Fruit fly (Drosophila melanogaster): ENCODE data around the gene CG43273.

Gene CG43273

DNA sequence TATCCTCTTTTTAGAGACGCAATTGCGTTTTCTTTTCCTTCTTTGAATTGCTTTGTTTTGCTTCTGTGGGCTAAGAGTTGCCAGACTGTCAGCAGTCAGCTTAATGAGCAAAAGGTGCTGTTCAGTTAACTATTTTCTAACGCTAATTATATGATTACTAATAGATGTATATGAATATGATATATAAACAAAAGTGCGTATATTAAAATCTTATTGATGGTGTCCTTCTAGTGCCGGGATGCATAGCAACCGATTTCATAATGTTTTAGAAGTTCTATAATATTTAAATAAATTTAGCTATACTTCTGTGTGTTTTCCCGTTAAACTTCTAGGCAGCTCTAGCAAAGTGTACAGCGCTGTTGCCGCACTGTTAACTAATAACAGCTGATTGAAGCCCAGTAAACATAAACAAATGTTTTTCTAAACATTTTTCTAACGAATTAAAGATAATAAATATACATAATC, at the start of gene CG43273, which contains the start of gene Kaz:
CG43273 (plus strand) TSS at position 415 of the 465 bp plus-strand sequence.
Kaz (minus strand) TSS at position 73 of the 465 bp plus-strand sequence.
- TF ChIP-seq Ets98B (GFP tag; IDR thresholded peaks at IDR 0.05) (no peak), Pif1A (GFP tag; optimal IDR thresholded peaks at IDR 0.05) (no peak), EcR (GFP tag; optimal IDR thresholded peaks at IDR 0.05) (no peak), CG14655 (GFP tag; optimal IDR thresholded peaks at IDR 0.05) (no peak), CG32121 (GFP tag; IDR thresholded peaks at IDR 0.05) (peak; percentile 14; the same call in 1 of the 2 replicates), CG8301 (tag; optimal IDR thresholded peaks at IDR 0.05) (no peak), CG12605 (GFP tag; IDR thresholded peaks at IDR 0.05) (no peak), CG4496 (GFP tag; IDR thresholded peaks at IDR 0.05) (peak; percentile 52; the same call in 1 of the 3 replicates), CG9948 (tag; optimal IDR thresholded peaks at IDR 0.05) (no peak), CG15710 (tag; optimal IDR thresholded peaks at IDR 0.05) (no peak), gl (tag; optimal IDR thresholded peaks at IDR 0.05) (no peak), CG17806 (tag; optimal IDR thresholded peaks at IDR 0.05) (no peak), fd96Ca (GFP tag; IDR thresholded peaks at IDR 0.05) (no peak), CG10348 (GFP tag; IDR thresholded peaks at IDR 0.05) (no peak)

DNA sequence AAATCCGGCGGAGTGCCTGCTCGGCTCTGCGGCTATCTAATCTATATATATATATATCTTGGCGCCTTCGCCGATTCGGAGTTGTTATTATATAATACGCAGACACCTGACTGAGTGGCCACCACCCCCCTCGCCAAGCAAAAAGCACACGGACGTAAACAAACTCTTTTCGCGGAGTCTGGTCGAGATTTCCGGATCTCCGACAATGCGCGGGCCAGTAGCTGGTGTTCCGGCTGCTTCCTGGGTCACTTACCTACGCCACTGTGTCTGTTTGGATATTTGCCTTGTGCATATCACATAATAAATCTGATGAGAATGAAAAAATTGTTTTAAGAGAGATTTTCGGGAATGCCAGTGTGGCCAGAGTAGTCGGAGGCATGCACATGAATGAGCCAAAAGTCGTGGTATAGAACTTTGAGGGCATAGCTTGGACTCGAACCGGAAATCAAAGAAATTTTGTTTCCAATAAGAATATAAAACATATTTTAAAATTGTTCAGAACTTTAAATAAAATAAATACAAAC, 43.0 kb upstream of the CG43273 start, which contains the start of gene CG5805:
CG5805 (minus strand) TSS at position 380 of the 524 bp plus-strand sequence.
- TF ChIP-seq rn (GFP tag; IDR thresholded peaks at IDR 0.05) (0 out of 2 replicates have a peak, but pooled peaks have one; percentile 7), Snoo (tag; optimal IDR thresholded peaks at IDR 0.05) (peak; percentile 84), CG17806 (tag; optimal IDR thresholded peaks at IDR 0.05) (peak; percentile 16), CG8301 (tag; optimal IDR thresholded peaks at IDR 0.05) (no peak), EcR (GFP tag; optimal IDR thresholded peaks at IDR 0.05) (peak; percentile 56), CG9948 (tag; optimal IDR thresholded peaks at IDR 0.05) (peak; percentile 4), CG15710 (tag; optimal IDR thresholded peaks at IDR 0.05) (peak; percentile 38), Pif1B (GFP tag; optimal IDR thresholded peaks at IDR 0.05) (peak; percentile 24), CG14655 (GFP tag; optimal IDR thresholded peaks at IDR 0.05) (peak; percentile 43), gl (tag; optimal IDR thresholded peaks at IDR 0.05) (peak; percentile 22), CG8159 (tag; optimal IDR thresholded peaks at IDR 0.05) (peak; percentile 50), CG4496 (GFP tag; IDR thresholded peaks at IDR 0.05) (peak; percentile 85), Pif1A (GFP tag; optimal IDR thresholded peaks at IDR 0.05) (peak; percentile 45), CG10348 (GFP tag; IDR thresholded peaks at IDR 0.05) (no peak), CG34367 (tag; optimal IDR thresholded peaks at IDR 0.05) (peak; percentile 57), CG32121 (GFP tag; IDR thresholded peaks at IDR 0.05) (no peak), fd96Ca (GFP tag; IDR thresholded peaks at IDR 0.05) (no peak), Ets98B (GFP tag; IDR thresholded peaks at IDR 0.05) (peak; percentile 47; the same call in 1 of the 2 replicates), CG13204 (GFP tag; optimal IDR thresholded peaks at IDR 0.05) (no peak), D1 (tag; optimal IDR thresholded peaks at IDR 0.05) (no peak), CG12605 (GFP tag; IDR thresholded peaks at IDR 0.05) (peak; percentile 20; the same call in 1 of the 2 replicates)

DNA sequence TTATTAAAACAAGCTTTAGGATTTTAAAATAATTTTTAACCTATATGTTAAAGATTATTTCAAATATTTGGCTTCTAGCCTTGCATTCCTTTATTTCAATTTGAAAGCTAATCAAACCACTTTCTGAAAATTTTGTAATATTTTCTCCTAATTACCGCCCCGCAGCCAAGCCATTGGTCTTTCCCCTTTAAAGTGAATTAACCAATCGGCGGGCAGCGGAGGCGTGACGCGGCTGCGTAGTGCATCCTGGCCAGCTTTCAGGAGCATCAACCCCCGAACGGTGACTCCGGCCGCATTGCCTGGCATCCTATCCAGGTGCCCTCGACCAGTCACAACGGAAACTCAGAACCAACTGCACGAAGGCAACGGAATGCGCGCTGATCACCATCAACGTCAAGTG, 42.4 kb upstream of the CG43273 start, which contains the start of gene Ets96B:
Ets96B (plus strand) TSS at position 321 of the 400 bp plus-strand sequence.
- TF ChIP-seq CG13204 (GFP tag; optimal IDR thresholded peaks at IDR 0.05) (no peak), CG8301 (tag; optimal IDR thresholded peaks at IDR 0.05) (no peak), CG17806 (tag; optimal IDR thresholded peaks at IDR 0.05) (no peak), CG32121 (GFP tag; IDR thresholded peaks at IDR 0.05) (no peak), gl (tag; optimal IDR thresholded peaks at IDR 0.05) (no peak), D1 (tag; optimal IDR thresholded peaks at IDR 0.05) (no peak), Pif1B (GFP tag; optimal IDR thresholded peaks at IDR 0.05) (no peak), Pif1A (GFP tag; optimal IDR thresholded peaks at IDR 0.05) (no peak), CG10348 (GFP tag; IDR thresholded peaks at IDR 0.05) (no peak), rn (GFP tag; IDR thresholded peaks at IDR 0.05) (no peak), CG15710 (tag; optimal IDR thresholded peaks at IDR 0.05) (no peak), CG34367 (tag; optimal IDR thresholded peaks at IDR 0.05) (no peak)

DNA sequence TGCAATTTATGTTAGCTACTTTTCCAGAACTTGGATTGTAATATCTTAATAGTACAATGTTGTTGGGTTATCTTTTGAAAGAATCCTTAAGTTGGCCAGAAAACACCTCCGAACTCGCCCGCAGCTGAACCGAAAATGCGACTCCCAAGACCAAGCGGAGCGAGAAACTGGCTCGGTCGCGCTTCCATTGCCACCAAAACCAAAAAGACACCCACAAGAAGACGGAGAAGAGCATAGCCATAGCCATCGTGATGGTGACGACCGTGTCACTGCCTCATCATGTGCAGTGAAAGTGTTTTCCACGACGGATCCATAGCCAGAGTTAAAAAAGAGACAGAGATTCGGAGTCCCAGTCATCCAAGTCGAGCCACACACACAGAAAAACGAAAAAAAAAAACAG, 40.1 kb upstream of the CG43273 start, which contains the start of gene CG13634:
CG13634 (minus strand) TSS at position 101 of the 400 bp plus-strand sequence.
- no peak for TF ChIP-seq CG14655 (GFP tag; optimal IDR thresholded peaks at IDR 0.05)
- TF ChIP-seq Snoo (tag; optimal IDR thresholded peaks at IDR 0.05) = no peak
- TF ChIP-seq CG4496 (GFP tag; IDR thresholded peaks at IDR 0.05) = no peak

DNA sequence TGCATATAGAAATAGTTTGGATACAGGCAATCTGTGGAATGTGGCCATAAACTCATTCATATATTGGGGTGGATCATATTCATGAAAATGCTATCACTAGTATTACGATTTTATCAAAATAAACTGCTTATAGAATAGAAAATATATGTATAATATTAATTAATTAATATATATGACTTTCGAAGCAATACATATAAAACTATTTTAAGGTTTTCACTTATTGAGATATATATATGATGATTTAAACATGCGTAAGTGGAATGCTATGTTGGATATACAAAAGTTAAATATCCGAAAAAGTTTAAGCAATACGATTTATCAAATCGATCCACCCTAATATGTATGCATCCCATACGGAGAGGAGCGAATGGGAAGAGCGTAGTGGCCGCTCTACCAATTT, 31.5 kb upstream of the CG43273 start:
- no peak for TF ChIP-seq D1 (tag; optimal IDR thresholded peaks at IDR 0.05)
- TF ChIP-seq CG4496 (GFP tag; IDR thresholded peaks at IDR 0.05) = 0 out of 3 replicates have a peak, but pooled peaks have one; percentile 24
- no peak for TF ChIP-seq CG15710 (tag; optimal IDR thresholded peaks at IDR 0.05)

DNA sequence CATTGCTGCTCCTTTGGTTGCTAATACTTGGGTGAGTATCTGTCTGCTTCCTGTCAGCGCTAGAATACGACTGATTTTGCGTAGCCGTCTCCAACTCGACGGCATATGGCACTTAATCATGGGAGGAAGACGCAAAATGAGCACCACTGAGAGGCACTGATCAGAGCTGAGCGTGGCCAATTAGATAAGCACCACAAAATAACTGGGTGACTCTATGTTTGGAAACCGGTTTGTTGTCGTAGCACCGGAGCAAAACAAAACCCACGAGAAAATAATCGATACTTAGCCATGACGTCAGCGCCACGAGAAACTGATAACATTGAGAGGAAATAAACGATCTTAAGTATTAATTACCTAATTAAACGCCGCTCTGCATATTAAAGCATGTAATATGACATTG, 30.6 kb upstream of the CG43273 start, which contains the start of gene Ude:
Ude (minus strand) TSS at position 166 of the 400 bp plus-strand sequence.
- TF ChIP-seq fd96Ca (GFP tag; IDR thresholded peaks at IDR 0.05) = no peak
- TF ChIP-seq CG10348 (GFP tag; IDR thresholded peaks at IDR 0.05) = no peak
- TF ChIP-seq Ets98B (GFP tag; IDR thresholded peaks at IDR 0.05) = no peak
- TF ChIP-seq CG32121 (GFP tag; IDR thresholded peaks at IDR 0.05) = no peak
- TF ChIP-seq Snoo (tag; optimal IDR thresholded peaks at IDR 0.05) = no peak
- TF ChIP-seq CG15710 (tag; optimal IDR thresholded peaks at IDR 0.05) = no peak
- TF ChIP-seq CG13204 (GFP tag; optimal IDR thresholded peaks at IDR 0.05) = no peak
- TF ChIP-seq CG9948 (tag; optimal IDR thresholded peaks at IDR 0.05) = no peak
- TF ChIP-seq Pif1B (GFP tag; optimal IDR thresholded peaks at IDR 0.05) = no peak
- no peak for TF ChIP-seq EcR (GFP tag; optimal IDR thresholded peaks at IDR 0.05)
- no peak for TF ChIP-seq CG8159 (tag; optimal IDR thresholded peaks at IDR 0.05)
- no peak for TF ChIP-seq CG14655 (GFP tag; optimal IDR thresholded peaks at IDR 0.05)
